Fruit fly (Drosophila melanogaster): ENCODE measurements around the gene Ubc87F.

Gene Ubc87F

dm6 chr3R:13718076-13718475 is at the start of gene Ubc87F:
TSS of gene Ubc87F (minus strand) at chr3R:13718176.
- TF ChIP-seq CG17801 (GFP tag; optimal IDR thresholded peaks at IDR 0.05; ENCODE audit: partially characterized antibody) = no peak

dm6 chr3R:13767239-13767638 is 49.3 kb upstream of the Ubc87F start, which contains the start of gene Cht5:
TSS of gene Cht5 (plus strand) at chr3R:13767549.
- no peak for TF ChIP-seq CG17801 (GFP tag; optimal IDR thresholded peaks at IDR 0.05; ENCODE audit: partially characterized antibody)

dm6 chr3R:13765456-13765855 is 47.5 kb upstream of the Ubc87F start, which contains the start of gene CG9312:
TSS of gene CG9312 (plus strand) at chr3R:13765756.
- TF ChIP-seq CG17801 (GFP tag; optimal IDR thresholded peaks at IDR 0.05; ENCODE audit: partially characterized antibody) = no peak

- no peak for TF ChIP-seq CG17801 (GFP tag; optimal IDR thresholded peaks at IDR 0.05; ENCODE audit: partially characterized antibody)
These were observed 47.0 kb upstream of the Ubc87F start for dm6 chr3R:13765001-13765400.

- no peak for TF ChIP-seq CG17801 (GFP tag; optimal IDR thresholded peaks at IDR 0.05; ENCODE audit: partially characterized antibody)
These were observed 43.6 kb upstream of the Ubc87F start for dm6 chr3R:13761563-13761962.

dm6 chr3R:13746066-13746673 is 28.2 kb upstream of the Ubc87F start:
- no peak for TF ChIP-seq CG17801 (GFP tag; optimal IDR thresholded peaks at IDR 0.05; ENCODE audit: partially characterized antibody)

- TF ChIP-seq CG17801 (GFP tag; optimal IDR thresholded peaks at IDR 0.05; ENCODE audit: partially characterized antibody) = no peak
These were observed 17.4 kb upstream of the Ubc87F start for dm6 chr3R:13735304-13735898.

- no peak for TF ChIP-seq CG17801 (GFP tag; optimal IDR thresholded peaks at IDR 0.05; ENCODE audit: partially characterized antibody)
These were observed 12.0 kb upstream of the Ubc87F start for dm6 chr3R:13730005-13730404.

dm6 chr3R:13728897-13729296 is 10.9 kb upstream of the Ubc87F start:
- TF ChIP-seq CG17801 (GFP tag; optimal IDR thresholded peaks at IDR 0.05; ENCODE audit: partially characterized antibody) = peak; percentile 11

- TF ChIP-seq CG17801 (GFP tag; optimal IDR thresholded peaks at IDR 0.05; ENCODE audit: partially characterized antibody) = no peak
These were observed 8.8 kb upstream of the Ubc87F start for dm6 chr3R:13726795-13727194.

dm6 chr3R:13724029-13724638 is 6.2 kb upstream of the Ubc87F start:
- TF ChIP-seq CG17801 (GFP tag; optimal IDR thresholded peaks at IDR 0.05; ENCODE audit: partially characterized antibody) = no peak

dm6 chr3R:13722451-13722850 is 4.5 kb upstream of the Ubc87F start:
- peak; percentile 92 for TF ChIP-seq CG17801 (GFP tag; optimal IDR thresholded peaks at IDR 0.05; ENCODE audit: partially characterized antibody)

- no peak for TF ChIP-seq CG17801 (GFP tag; optimal IDR thresholded peaks at IDR 0.05; ENCODE audit: partially characterized antibody)
These were observed 4.0 kb upstream of the Ubc87F start for dm6 chr3R:13721998-13722397.

- TF ChIP-seq CG17801 (GFP tag; optimal IDR thresholded peaks at IDR 0.05; ENCODE audit: partially characterized antibody) = peak; percentile 30
These were observed 2.8 kb upstream of the Ubc87F start for dm6 chr3R:13720798-13721197.

dm6 chr3R:13719053-13719452 is 1.1 kb upstream of the Ubc87F start:
- TF ChIP-seq CG17801 (GFP tag; optimal IDR thresholded peaks at IDR 0.05; ENCODE audit: partially characterized antibody) = no peak

dm6 chr3R:13716827-13717226 is 1.1 kb downstream of the Ubc87F start:
- no peak for TF ChIP-seq CG17801 (GFP tag; optimal IDR thresholded peaks at IDR 0.05; ENCODE audit: partially characterized antibody)
